Worm (Caenorhabditis elegans) whole organism, L1 larva: ENCODE data around the gene F46F5.14.
"Not testable (repeated sequence)": the region's sequence is repeated elsewhere in the genome, so short reads cannot be mapped to it uniquely, and the experiment has no call there.

Experiments used
- aly-2 ChIP-seq: fragments of 150-350 bp; optimal IDR thresholded peaks from 2 replicates; lab custom pipeline; 2014; ENCODE audit warnings: missing biosample characterization, missing genetic modification characterization
- nhr-71 ChIP-seq: sonication (generic microtip); optimal IDR thresholded peaks from 2 replicates; lab custom pipeline; 2016; ENCODE audit warnings: mild to moderate bottlenecking, missing genetic modification characterization, moderate library complexity, missing compliant biosample characterization
- unc-130 ChIP-seq: fragments of 150-350 bp; optimal IDR thresholded peaks from 2 replicates; lab custom pipeline; 2017; ENCODE audit warnings: missing biosample characterization, missing genetic modification characterization, inconsistent platforms

Gene F46F5.14

DNA sequence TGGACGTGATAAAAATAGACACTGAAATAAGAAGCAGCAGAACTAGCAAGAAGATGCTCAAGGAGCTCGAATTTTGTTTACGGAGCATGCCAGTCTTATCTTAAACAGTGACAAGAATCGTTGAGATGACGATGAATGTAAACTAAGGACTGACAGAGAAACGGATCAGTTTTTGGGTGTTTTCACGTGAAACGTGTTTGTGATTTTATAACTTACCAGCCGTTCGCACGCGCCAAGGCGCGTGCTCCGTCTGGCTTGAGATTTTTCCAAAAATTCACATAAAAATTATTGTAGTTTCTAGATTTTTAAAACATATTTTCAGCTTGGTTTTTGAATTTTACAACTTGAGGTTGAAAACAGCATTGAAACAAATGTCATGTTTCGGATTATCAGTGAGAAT is 50.8 kb downstream of the F46F5.14 start, which contains the start of gene F28A10.5:
Gene F28A10.5 (minus strand): TSS at position 101 of the 400 bp plus-strand sequence.
- not testable (repeated sequence) for TF ChIP-seq unc-130, nhr-71, aly-2 (tag; lab: Kevin White, UChicago)
